Worm (Caenorhabditis elegans) whole organism, L3 larva: ENCODE data around the gene F22F4.9.
A peak's percentile ranks its signal among the peaks of the same experiment; 100 is the strongest.

Experiments
- ZK546.5 ChIP-seq: sonication (generic microtip); optimal IDR thresholded peaks from 2 replicates; lab custom pipeline; 2017; ENCODE audit warnings: missing biosample characterization, missing genetic modification characterization
- aly-2 ChIP-seq: fragments of 150-350 bp; optimal IDR thresholded peaks from 2 replicates; lab custom pipeline; 2014; ENCODE audit warnings: missing biosample characterization, missing genetic modification characterization
- ceh-28 ChIP-seq: fragments of 150-350 bp; optimal IDR thresholded peaks from 2 replicates; lab custom pipeline; 2014; ENCODE audit warnings: missing biosample characterization, missing genetic modification reagents, missing genetic modification characterization
- ceh-82 ChIP-seq: fragments of 150-350 bp; optimal IDR thresholded peaks from 2 replicates; lab custom pipeline; 2014; ENCODE audit warnings: missing biosample characterization, missing genetic modification characterization
- ceh-9 ChIP-seq: sonication (generic microtip); optimal IDR thresholded peaks from 2 replicates; lab custom pipeline; 2018; ENCODE audit warnings: missing biosample characterization, missing genetic modification characterization
- daf-12 ChIP-seq: fragments of 150-350 bp; optimal IDR thresholded peaks from 2 replicates; lab custom pipeline; 2014; ENCODE audit warnings: missing biosample characterization, missing genetic modification reagents, missing genetic modification characterization
- egl-27 ChIP-seq: sonication (generic microtip); optimal IDR thresholded peaks from 4 replicates; lab custom pipeline; 2017; ENCODE audit warnings: missing biosample characterization, missing genetic modification reagents, missing genetic modification characterization
- egl-5 ChIP-seq: fragments of 150-350 bp; optimal IDR thresholded peaks from 2 replicates; lab custom pipeline; 2017; ENCODE audit warnings: missing biosample characterization, missing genetic modification reagents, missing genetic modification characterization, inconsistent platforms
- elt-1 ChIP-seq: fragments of 150-350 bp; optimal IDR thresholded peaks from 2 replicates; lab custom pipeline; 2014; ENCODE audit warnings: missing biosample characterization, missing genetic modification characterization
- elt-2 ChIP-seq: sonication (generic microtip); optimal IDR thresholded peaks from 2 replicates; lab custom pipeline; 2016; ENCODE audit warnings: missing genetic modification reagents, mild to moderate bottlenecking, missing genetic modification characterization, missing compliant biosample characterization
- fkh-10 ChIP-seq: sonication (generic microtip); optimal IDR thresholded peaks from 2 replicates; lab custom pipeline; 2017; ENCODE audit warnings: missing biosample characterization, missing genetic modification reagents, missing genetic modification characterization
- fos-1 ChIP-seq: fragments of 150-350 bp; optimal IDR thresholded peaks from 2 replicates; lab custom pipeline; 2014; ENCODE audit warnings: missing biosample characterization, missing genetic modification characterization
- hmg-11 ChIP-seq: sonication (generic microtip); optimal IDR thresholded peaks from 2 replicates; lab custom pipeline; 2016; ENCODE audit warnings: missing genetic modification characterization, missing compliant biosample characterization
- jun-1 ChIP-seq: fragments of 150-350 bp; optimal IDR thresholded peaks from 2 replicates; lab custom pipeline; 2014; ENCODE audit warnings: missing biosample characterization, missing genetic modification reagents, missing genetic modification characterization
- lin-15B ChIP-seq: fragments of 150-350 bp; optimal IDR thresholded peaks from 2 replicates; lab custom pipeline; 2014; ENCODE audit warnings: missing biosample characterization, missing genetic modification characterization
- mdl-1 ChIP-seq: fragments of 150-350 bp; optimal IDR thresholded peaks from 2 replicates; lab custom pipeline; 2014; ENCODE audit warnings: missing biosample characterization, missing genetic modification characterization
- nfya-1 ChIP-seq: sonication (generic microtip); optimal IDR thresholded peaks from 2 replicates; lab custom pipeline; 2017; ENCODE audit warnings: missing genetic modification characterization, mild to moderate bottlenecking, missing compliant biosample characterization, antibody characterized with exemption, moderate library complexity; ENCODE audit not compliant: insufficient read depth
- nhr-12 ChIP-seq: fragments of 150-350 bp; optimal IDR thresholded peaks from 2 replicates; lab custom pipeline; 2014; ENCODE audit warnings: missing biosample characterization, missing genetic modification characterization
- nhr-237 ChIP-seq: fragments of 150-350 bp; optimal IDR thresholded peaks from 2 replicates; lab custom pipeline; 2014; ENCODE audit warnings: missing biosample characterization, missing genetic modification characterization
- nhr-25 ChIP-seq: sonication (generic microtip); optimal IDR thresholded peaks from 2 replicates; lab custom pipeline; 2017; ENCODE audit warnings: missing biosample characterization, missing genetic modification characterization
- nhr-28 ChIP-seq: fragments of 150-350 bp; optimal IDR thresholded peaks from 2 replicates; lab custom pipeline; 2014; ENCODE audit warnings: missing biosample characterization, missing genetic modification characterization
- nhr-43 ChIP-seq: sonication (generic microtip); optimal IDR thresholded peaks from 2 replicates; lab custom pipeline; 2016; ENCODE audit warnings: mild to moderate bottlenecking, missing genetic modification characterization, missing compliant biosample characterization; ENCODE audit not compliant: poor library complexity, severe bottlenecking
- nhr-77 ChIP-seq: fragments of 150-350 bp; optimal IDR thresholded peaks from 2 replicates; lab custom pipeline; 2014; ENCODE audit warnings: missing biosample characterization, missing genetic modification characterization
- pha-4 ChIP-seq: fragments of 150-350 bp; optimal IDR thresholded peaks from 2 replicates; lab custom pipeline; 2014; ENCODE audit warnings: missing biosample characterization, missing genetic modification reagents, missing genetic modification characterization
- pqm-1 ChIP-seq: fragments of 150-350 bp; optimal IDR thresholded peaks from 2 replicates; lab custom pipeline; 2017; ENCODE audit warnings: missing biosample characterization, missing genetic modification characterization, inconsistent platforms
- sea-2 ChIP-seq: fragments of 150-350 bp; sonication (generic microtip); optimal IDR thresholded peaks from 4 replicates; lab custom pipeline; 2014; ENCODE audit warnings: missing biosample characterization, missing genetic modification reagents, missing genetic modification characterization
- skn-1 ChIP-seq: fragments of 150-350 bp; optimal IDR thresholded peaks from 2 replicates; lab custom pipeline; 2014; ENCODE audit warnings: missing biosample characterization, missing genetic modification characterization
- unc-39 ChIP-seq: sonication (generic microtip); optimal IDR thresholded peaks from 4 replicates; lab custom pipeline; 2017; ENCODE audit warnings: missing biosample characterization, missing genetic modification characterization
- zag-1 ChIP-seq: fragments of 150-350 bp; optimal IDR thresholded peaks from 2 replicates; lab custom pipeline; 2014; ENCODE audit warnings: missing biosample characterization, missing genetic modification characterization
- ztf-4 ChIP-seq: fragments of 150-350 bp; optimal IDR thresholded peaks from 2 replicates; lab custom pipeline; 2014; ENCODE audit warnings: missing biosample characterization, missing genetic modification characterization

Gene F22F4.9

DNA sequence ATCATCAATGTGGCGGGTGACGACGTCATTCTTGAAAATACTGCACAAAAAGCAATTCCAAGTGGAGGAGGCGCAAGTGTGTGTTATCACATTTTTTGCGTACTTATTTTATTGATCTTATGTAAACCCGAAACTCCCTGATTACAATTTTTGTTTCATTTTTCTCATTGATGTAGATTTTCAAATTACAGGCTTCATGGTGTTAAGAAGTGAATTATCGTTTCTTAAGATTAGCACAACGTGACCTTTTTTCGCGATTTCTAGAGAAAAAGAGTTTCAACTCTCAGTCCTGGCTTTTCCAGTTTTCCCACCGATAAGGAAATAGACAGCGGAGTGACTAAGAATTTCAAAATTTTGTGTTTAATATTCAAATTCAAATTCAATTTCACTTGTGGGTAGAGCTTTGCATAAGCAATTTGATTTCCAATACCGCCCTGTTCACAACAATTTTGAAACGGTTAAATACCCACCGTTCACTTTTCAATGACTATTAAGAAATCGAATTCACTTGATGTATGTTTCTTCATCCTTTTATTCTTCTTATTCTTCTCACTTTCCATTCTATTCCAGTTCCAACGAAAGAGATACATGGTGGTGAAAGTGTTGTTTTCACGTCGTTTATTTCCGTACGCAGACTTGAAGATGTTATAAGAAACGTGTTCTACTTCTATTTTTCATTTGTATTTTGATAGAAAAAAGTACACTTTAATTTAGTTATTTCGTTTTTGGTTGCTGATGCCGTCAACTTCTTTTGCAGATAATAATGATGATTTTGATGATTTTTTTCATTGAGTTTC is 27.6 kb upstream of the F22F4.9 start:
- TF ChIP-seq hmg-11 (tag; lab: Kevin White, UChicago) (no peak), lin-15B (tag; lab: Kevin White, UChicago) (no peak), elt-1 (tag; lab: Kevin White, UChicago) (no peak), ztf-4 (no peak), nhr-25 (tag; lab: Kevin White, UChicago) (peak; percentile 53), sea-2 (GFP tag; lab: Kevin White, UChicago) (no peak), fos-1 (tag; lab: Kevin White, UChicago) (no peak), nfya-1 (tag; lab: Kevin White, UChicago) (no peak), pqm-1 (tag; lab: Kevin White, UChicago) (peak; percentile 26), jun-1 (tag; lab: Kevin White, UChicago) (no peak), elt-2 (tag; lab: Kevin White, UChicago) (peak; percentile 52), nhr-237 (tag; lab: Kevin White, UChicago) (no peak), ceh-82 (tag; lab: Kevin White, UChicago) (no peak), ceh-28 (no peak), unc-39 (no peak)

DNA sequence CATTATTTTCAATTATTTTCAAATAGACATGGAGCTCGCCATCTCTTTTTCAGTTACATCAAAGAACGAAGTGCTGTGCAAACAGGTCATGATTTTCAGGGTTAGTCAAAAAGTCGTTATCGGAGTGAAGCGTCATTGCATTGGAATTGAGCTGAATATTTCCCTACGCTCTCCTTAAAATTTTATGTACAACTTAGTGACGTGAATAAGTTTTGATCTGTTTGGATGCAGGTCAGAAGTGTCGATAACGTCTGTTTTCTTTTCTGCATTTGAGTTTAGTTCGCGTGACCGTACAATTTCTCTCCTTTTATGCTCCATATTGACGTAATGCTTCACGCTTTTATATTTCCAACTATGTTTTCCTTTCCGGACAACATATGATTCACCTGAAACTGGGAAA is 25.7 kb upstream of the F22F4.9 start:
- TF ChIP-seq mdl-1 (tag; lab: Kevin White, UChicago) (no peak), jun-1 (tag; lab: Kevin White, UChicago) (peak; percentile 37), nhr-28 (tag; lab: Kevin White, UChicago) (no peak), pha-4 (tag; lab: Kevin White, UChicago) (peak; percentile 45), pqm-1 (tag; lab: Kevin White, UChicago) (peak; percentile 74), elt-2 (tag; lab: Kevin White, UChicago) (peak; percentile 85), daf-12 (tag; lab: Kevin White, UChicago) (no peak)

DNA sequence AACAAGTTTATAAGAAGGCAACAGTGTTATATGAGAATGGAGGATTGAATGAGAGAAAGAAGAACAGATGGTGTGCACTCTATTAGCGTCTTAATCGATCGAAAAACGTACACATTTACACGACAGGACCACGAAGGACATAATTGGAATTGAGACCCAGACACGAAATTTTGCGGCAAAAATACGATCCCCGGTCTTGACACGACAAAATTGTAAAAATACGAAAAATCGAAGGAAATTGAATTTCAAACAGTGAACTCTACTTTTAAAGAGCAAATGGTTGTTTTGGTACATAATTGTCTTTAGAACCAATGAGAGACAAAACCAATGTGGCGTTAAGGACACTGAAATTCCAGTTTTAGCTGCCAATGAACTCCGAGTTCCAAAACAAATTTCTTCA is 23.2 kb upstream of the F22F4.9 start, which contains the start of gene lelo-3:
Gene lelo-3 (minus strand): TSS at position 101 of the 400 bp plus-strand sequence.
- no peak for TF ChIP-seq nhr-77 (tag; lab: Kevin White, UChicago)
- TF ChIP-seq zag-1, result no peak
- no peak for TF ChIP-seq ceh-9
- no peak for TF ChIP-seq hmg-11 (tag; lab: Kevin White, UChicago)
- no peak for TF ChIP-seq egl-5
- TF ChIP-seq aly-2 (tag; lab: Kevin White, UChicago), result no peak
- no peak for TF ChIP-seq nhr-25 (tag; lab: Kevin White, UChicago)
- TF ChIP-seq fkh-10 (GFP tag; lab: Kevin White, UChicago), result no peak
- TF ChIP-seq, all 47 proteins: peak for 0

DNA sequence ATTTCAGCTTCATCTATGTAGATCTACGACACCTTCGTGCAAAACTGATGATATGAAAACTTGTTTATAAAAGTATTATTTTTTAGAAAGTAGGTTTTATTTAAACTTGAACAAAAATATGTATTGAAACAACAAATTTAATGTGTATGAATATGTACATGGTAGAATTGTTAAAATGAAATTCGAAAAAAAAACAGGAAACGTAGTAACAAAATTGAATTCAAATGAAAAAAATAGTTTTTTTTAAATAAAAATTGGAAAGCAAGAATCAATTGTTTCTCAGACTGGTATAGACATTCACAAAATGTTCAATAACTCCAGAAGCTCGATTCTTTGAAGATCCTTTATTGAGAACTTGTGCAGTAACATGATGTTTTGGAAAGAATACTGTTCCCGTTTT is 21.5 kb upstream of the F22F4.9 start:
- TF ChIP-seq nhr-12 (tag; lab: Kevin White, UChicago) (no peak), daf-12 (tag; lab: Kevin White, UChicago) (no peak), ceh-9 (no peak), nhr-28 (tag; lab: Kevin White, UChicago) (no peak), hmg-11 (tag; lab: Kevin White, UChicago) (no peak), nhr-43 (tag; lab: Kevin White, UChicago) (no peak), aly-2 (tag; lab: Kevin White, UChicago) (no peak)

DNA sequence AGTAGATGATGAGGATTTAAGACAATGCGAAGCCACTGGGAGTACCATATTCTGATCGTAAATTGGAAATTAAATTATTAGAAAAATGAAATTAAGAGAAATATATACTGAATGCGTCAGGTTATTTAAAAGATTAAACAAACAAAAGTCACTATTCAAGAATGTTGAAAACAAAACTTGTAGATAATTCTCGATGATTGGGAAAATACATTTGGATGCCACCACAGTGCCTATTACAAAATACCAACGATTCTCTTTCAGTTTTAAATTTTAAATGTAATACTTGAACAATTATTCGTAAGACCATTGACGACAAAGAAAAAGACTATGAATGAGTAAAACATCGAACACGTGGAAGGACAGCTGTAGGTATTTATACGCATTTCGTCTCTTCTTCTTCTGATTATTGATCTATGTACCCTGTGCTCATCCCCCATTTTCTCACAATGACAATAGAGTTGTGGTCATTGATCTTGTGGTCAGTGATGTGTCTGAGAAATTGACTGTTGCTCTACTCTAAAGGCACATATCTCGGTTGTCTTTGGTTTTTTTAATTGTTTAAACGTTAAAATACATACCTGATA is 20.7 kb upstream of the F22F4.9 start, which contains the start of gene C09B8.4:
Gene C09B8.4 (minus strand): TSS at position 51 of the 584 bp plus-strand sequence.
- TF ChIP-seq nhr-25 (tag; lab: Kevin White, UChicago), result no peak
- no peak for TF ChIP-seq egl-27 (tag; lab: Kevin White, UChicago)
- TF ChIP-seq mdl-1 (tag; lab: Kevin White, UChicago), result no peak
- no peak for TF ChIP-seq skn-1 (tag; lab: Kevin White, UChicago)
- TF ChIP-seq ceh-28, result no peak

DNA sequence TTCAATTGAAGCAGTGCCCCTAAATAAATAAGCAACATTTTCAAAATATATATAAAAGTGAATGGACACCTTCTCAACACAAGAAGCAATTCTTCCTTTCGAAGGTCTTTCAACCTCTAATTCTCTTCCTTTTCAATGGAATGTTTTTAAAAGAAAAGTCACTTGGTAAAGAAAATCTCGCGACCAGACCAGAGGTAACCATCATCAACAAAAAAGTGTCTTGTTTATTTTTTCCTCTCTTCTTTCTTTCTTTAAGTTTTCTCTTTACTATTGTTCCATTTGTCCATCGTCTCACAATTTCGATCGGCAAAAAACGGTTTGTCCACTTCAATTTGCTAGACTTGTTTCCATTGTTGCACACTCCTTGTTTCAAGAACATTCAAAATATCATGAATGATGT is 15.8 kb upstream of the F22F4.9 start, which contains the start of gene C09B8.8:
Gene C09B8.8 (plus strand): TSS at position 397 of the 400 bp plus-strand sequence.
- peak; percentile 81 for TF ChIP-seq pha-4 (tag; lab: Kevin White, UChicago)
- TF ChIP-seq ZK546.5 (tag; lab: Kevin White, UChicago), result no peak
